Worm (Caenorhabditis elegans) whole organism, young adult: ENCODE results near the gene glt-4.

Source experiments
- B0019.2 ChIP-seq: fragments of 200-800 bp; sonication (Bioruptor generic); conservative IDR thresholded peaks from 2 replicates; pipeline ENCODE4 v1.3.6; 2022; ENCODE audit warnings: missing genetic modification reagents, missing genetic modification characterization, missing compliant biosample characterization
- B0035.1 ChIP-seq: sonication (generic microtip); optimal IDR thresholded peaks from 2 replicates; lab custom pipeline; 2016; ENCODE audit warnings: missing genetic modification characterization, mild to moderate bottlenecking, missing compliant biosample characterization, missing genotype, missing genetic modification reagents
- B0261.1 ChIP-seq: sonication (generic microtip); optimal IDR thresholded peaks from 2 replicates; lab custom pipeline; 2016; ENCODE audit warnings: mild to moderate bottlenecking, missing genetic modification characterization, moderate library complexity, missing compliant biosample characterization
- F22D6.2 ChIP-seq: sonication (generic microtip); optimal IDR thresholded peaks from 2 replicates; lab custom pipeline; 2016; ENCODE audit warnings: mild to moderate bottlenecking, missing genetic modification characterization, missing compliant biosample characterization
- F57A8.1 ChIP-seq: fragments of 200-800 bp; sonication (Bioruptor generic); optimal IDR thresholded peaks from 2 replicates; lab custom pipeline; 2018; ENCODE audit warnings: mild to moderate bottlenecking, missing genetic modification characterization, moderate library complexity, missing compliant biosample characterization
- K12H6.12 ChIP-seq: fragments of 200-800 bp; sonication (Bioruptor generic); optimal IDR thresholded peaks from 2 replicates; lab custom pipeline; 2018; ENCODE audit warnings: mild to moderate bottlenecking, missing genetic modification characterization, missing compliant biosample characterization
- ama-1 ChIP-seq, 3 experiments: fragments of 150-350 bp in 1 of 3; sonication (generic microtip) in 2 of 3; optimal IDR thresholded peaks; 2 replicates each; lab custom pipeline; 2014 to 2018; ENCODE audit warnings: missing biosample characterization in 2 of 3, missing genetic modification characterization in 2 of 3, missing genetic modification reagents in 2 of 3
- aptf-2 ChIP-seq: fragments of 200-800 bp; sonication (Bioruptor generic); conservative IDR thresholded peaks from 2 replicates; pipeline ENCODE4 v1.3.6; 2022; ENCODE audit warnings: missing genetic modification reagents, missing genetic modification characterization, missing compliant biosample characterization
- attf-5 ChIP-seq: fragments of 200-800 bp; sonication (Bioruptor generic); optimal IDR thresholded peaks from 2 replicates; lab custom pipeline; 2018; ENCODE audit warnings: mild to moderate bottlenecking, missing genetic modification characterization, missing compliant biosample characterization
- ceh-91 ChIP-seq: fragments of 200-800 bp; sonication (Bioruptor generic); IDR thresholded peaks from 2 replicates; pipeline ENCODE4 v1.3.6; 2022; ENCODE audit warnings: missing genetic modification reagents, missing genetic modification characterization, missing compliant biosample characterization
- dpff-1 ChIP-seq: sonication (generic microtip); optimal IDR thresholded peaks from 2 replicates; lab custom pipeline; 2017; ENCODE audit warnings: mild to moderate bottlenecking, missing genetic modification characterization, missing compliant biosample characterization
- efl-1 ChIP-seq: fragments of 150-350 bp; optimal IDR thresholded peaks from 2 replicates; lab custom pipeline; 2014; ENCODE audit warnings: missing biosample characterization, missing genetic modification reagents, missing genetic modification characterization
- ekl-4 ChIP-seq: fragments of 200-800 bp; sonication (Bioruptor generic); IDR thresholded peaks from 2 replicates; pipeline ENCODE4 v1.3.6; 2022; ENCODE audit warnings: missing genetic modification reagents, missing genetic modification characterization, missing compliant biosample characterization
- hrde-1 ChIP-seq: sonication (generic microtip); optimal IDR thresholded peaks from 2 replicates; lab custom pipeline; 2016; ENCODE audit warnings: missing genetic modification characterization, mild to moderate bottlenecking, missing compliant biosample characterization, moderate library complexity, missing genotype, missing genetic modification reagents, borderline replicate concordance
- lin-40 ChIP-seq: sonication (generic microtip); optimal IDR thresholded peaks from 2 replicates; lab custom pipeline; 2016; ENCODE audit warnings: missing genetic modification characterization, mild to moderate bottlenecking, missing compliant biosample characterization, missing genotype, missing genetic modification reagents
- lsl-1 ChIP-seq: fragments of 200-800 bp; sonication (Bioruptor generic); optimal IDR thresholded peaks from 2 replicates; lab custom pipeline; 2018; ENCODE audit warnings: mild to moderate bottlenecking, missing genetic modification characterization, moderate library complexity, missing compliant biosample characterization
- madf-10 ChIP-seq: sonication (generic microtip); optimal IDR thresholded peaks from 2 replicates; lab custom pipeline; 2016; ENCODE audit warnings: mild to moderate bottlenecking, missing genetic modification characterization, missing compliant biosample characterization
- madf-3 ChIP-seq: fragments of 200-800 bp; sonication (Bioruptor generic); IDR thresholded peaks from 2 replicates; pipeline ENCODE4 v1.3.6; 2022; ENCODE audit warnings: missing genetic modification reagents, missing genetic modification characterization, missing compliant biosample characterization
- madf-6 ChIP-seq: fragments of 200-800 bp; sonication (Bioruptor generic); IDR thresholded peaks from 2 replicates; pipeline ENCODE4 v1.3.6; 2022; ENCODE audit warnings: missing genetic modification reagents, missing genetic modification characterization, missing compliant biosample characterization
- mel-28 ChIP-seq: sonication (generic microtip); optimal IDR thresholded peaks from 2 replicates; lab custom pipeline; 2016; ENCODE audit warnings: borderline replicate concordance, mild to moderate bottlenecking, missing genetic modification characterization, missing compliant biosample characterization
- nfya-1 ChIP-seq: sonication (generic microtip); optimal IDR thresholded peaks from 2 replicates; lab custom pipeline; 2017; ENCODE audit warnings: antibody characterized with exemption, missing compliant biosample characterization, missing genetic modification characterization, borderline replicate concordance; ENCODE audit not compliant: insufficient read depth
- nhr-27 ChIP-seq: fragments of 200-800 bp; sonication (Bioruptor generic); optimal IDR thresholded peaks from 2 replicates; lab custom pipeline; 2018; ENCODE audit warnings: mild to moderate bottlenecking, missing genetic modification characterization, moderate library complexity, missing compliant biosample characterization
- pbrm-1 ChIP-seq: fragments of 200-800 bp; sonication (Bioruptor generic); IDR thresholded peaks from 2 replicates; pipeline ENCODE4 v1.3.6; 2022; ENCODE audit warnings: missing genetic modification reagents, missing genetic modification characterization, missing compliant biosample characterization
- rpc-1 ChIP-seq, 2 experiments: fragments of 150-350 bp in 1 of 2; sonication (generic microtip) in 1 of 2; optimal IDR thresholded peaks; 2 replicates each; lab custom pipeline; 2014 to 2018; ENCODE audit warnings: missing biosample characterization in 1 of 2, missing genetic modification characterization in 1 of 2, missing genetic modification reagents in 1 of 2, missing genotype in 1 of 2
- snpc-1.1 ChIP-seq: sonication (generic microtip); optimal IDR thresholded peaks from 2 replicates; lab custom pipeline; 2017; ENCODE audit warnings: missing genetic modification characterization, mild to moderate bottlenecking, missing compliant biosample characterization, antibody characterized with exemption, moderate library complexity, missing genotype, missing genetic modification reagents; ENCODE audit not compliant: insufficient read depth
- snpc-3.4 ChIP-seq: sonication (generic microtip); optimal IDR thresholded peaks from 2 replicates; lab custom pipeline; 2017; ENCODE audit warnings: missing genetic modification characterization, mild to moderate bottlenecking, missing compliant biosample characterization, antibody characterized with exemption, moderate library complexity, missing genotype, missing genetic modification reagents
- snpc-4 ChIP-seq, 5 experiments: fragments of 150-350 bp in 1 of 5; sonication (generic microtip) in 4 of 5; optimal IDR thresholded peaks; 2 replicates each; lab custom pipeline; 2014 to 2018; ENCODE audit warnings: missing genetic modification characterization in 5 of 5, missing biosample characterization in 3 of 5, antibody characterized with exemption in 2 of 5, mild to moderate bottlenecking in 2 of 5, missing compliant biosample characterization in 2 of 5, missing genotype in 2 of 5, moderate library complexity in 2 of 5, missing genetic modification reagents in 1 of 5
- somi-1 ChIP-seq: fragments of 200-800 bp; sonication (Bioruptor generic); optimal IDR thresholded peaks from 2 replicates; lab custom pipeline; 2018; ENCODE audit warnings: mild to moderate bottlenecking, missing genetic modification characterization, missing compliant biosample characterization
- sptf-2 ChIP-seq: fragments of 200-800 bp; sonication (Bioruptor generic); optimal IDR thresholded peaks from 2 replicates; lab custom pipeline; 2018; ENCODE audit warnings: mild to moderate bottlenecking, missing genetic modification characterization, missing compliant biosample characterization
- tbx-9 ChIP-seq: sonication (generic microtip); optimal IDR thresholded peaks from 2 replicates; lab custom pipeline; 2016; ENCODE audit warnings: borderline replicate concordance, missing genetic modification characterization, inconsistent platforms, missing compliant biosample characterization
- tlf-1 ChIP-seq: fragments of 200-800 bp; sonication (Bioruptor generic); optimal IDR thresholded peaks from 2 replicates; lab custom pipeline; 2018; ENCODE audit warnings: mild to moderate bottlenecking, missing genetic modification characterization, missing compliant biosample characterization
- unc-130 ChIP-seq: sonication (generic microtip); optimal IDR thresholded peaks from 2 replicates; lab custom pipeline; 2016; ENCODE audit warnings: missing genetic modification reagents, missing genetic modification characterization, missing compliant biosample characterization
- xnd-1 ChIP-seq: sonication (generic microtip); optimal IDR thresholded peaks from 2 replicates; lab custom pipeline; 2016; ENCODE audit warnings: missing genotype, missing genetic modification reagents, missing genetic modification characterization, missing compliant biosample characterization
- zim-3 ChIP-seq: sonication (generic microtip); optimal IDR thresholded peaks from 2 replicates; lab custom pipeline; 2017; ENCODE audit warnings: mild to moderate bottlenecking, missing genetic modification characterization, moderate library complexity, missing compliant biosample characterization
- ztf-18 ChIP-seq: sonication (generic microtip); optimal IDR thresholded peaks from 2 replicates; lab custom pipeline; 2016; ENCODE audit warnings: missing genotype, mild to moderate bottlenecking, missing genetic modification characterization, missing compliant biosample characterization

The glt-4 gene

ce11 chrX:6384537-6384936 is 18.7 kb upstream of the glt-4 start:
- TF ChIP-seq efl-1 (no peak), snpc-4 (GFP tag; optimal IDR thresholded peaks at IDR 0.05; lab: Kevin White, UChicago) (no peak), snpc-4 (tag; optimal IDR thresholded peaks at IDR 0.05; lab: Kevin White, UChicago) (no peak), nfya-1 (tag; lab: Kevin White, UChicago) (no peak), F22D6.2 (no peak), B0261.1 (no peak), hrde-1 (no peak), mel-28 (tag; lab: Kevin White, UChicago) (no peak), lin-40 (tag; lab: Kevin White, UChicago) (no peak), B0035.1 (tag; lab: Kevin White, UChicago) (no peak), tlf-1 (GFP tag; lab: Kevin White, UChicago) (no peak), sptf-2 (GFP tag; lab: Kevin White, UChicago) (no peak), attf-5 (GFP tag; lab: Kevin White, UChicago) (no peak), ekl-4 (GFP tag; lab: Robert Waterston, UW) (no peak), ceh-91 (no peak), lsl-1 (GFP tag; lab: Kevin White, UChicago) (no peak), tbx-9 (tag; lab: Kevin White, UChicago) (no peak), ztf-18 (no peak), madf-3 (GFP tag; lab: Robert Waterston, UW) (no peak), somi-1 (GFP tag; lab: Kevin White, UChicago) (no peak)
- TF ChIP-seq, all 124 proteins: peak for 0

- TF ChIP-seq F57A8.1 (GFP tag; lab: Kevin White, UChicago) (no peak), B0019.2 (GFP tag; lab: Robert Waterston, UW) (no peak), unc-130 (GFP tag; lab: Kevin White, UChicago) (no peak), xnd-1 (no peak), snpc-3.4 (tag; lab: Kevin White, UChicago) (no peak), aptf-2 (GFP tag; lab: Robert Waterston, UW) (no peak)
These were observed 18.0 kb upstream of the glt-4 start, which contains the start of gene igdb-3 for ce11 chrX:6385185-6385584. igdb-3 (plus strand) TSS chrX:6385485.

- TF ChIP-seq dpff-1 (no peak), madf-6 (GFP tag; lab: Robert Waterston, UW) (no peak), nhr-27 (no peak), K12H6.12 (tag; lab: Kevin White, UChicago) (no peak), ama-1 (optimal IDR thresholded peaks at IDR 0.05; lab: Kevin White, UChicago) (no peak), ama-1 (GFP tag; optimal IDR thresholded peaks at IDR 0.05; lab: Kevin White, UChicago) (no peak), zim-3 (tag; lab: Kevin White, UChicago) (no peak), mel-28 (tag; lab: Kevin White, UChicago) (no peak), madf-10 (tag; lab: Kevin White, UChicago) (no peak), rpc-1 (optimal IDR thresholded peaks at IDR 0.05; lab: Kevin White, UChicago) (no peak), rpc-1 (tag; optimal IDR thresholded peaks at IDR 0.05; lab: Kevin White, UChicago) (no peak), pbrm-1 (no peak), snpc-1.1 (tag; lab: Kevin White, UChicago) (no peak)
- TF ChIP-seq, all 124 proteins: peak for 0
These were observed 14.6 kb upstream of the glt-4 start for ce11 chrX:6388639-6389038.
